Fruit fly (Drosophila melanogaster) S2 (cell line): ENCODE measurements around the gene Fdx1.

Source experiments
- CG8478 ChIP-seq: fragments of >200 bp; optimal IDR thresholded peaks from 2 replicates; lab custom pipeline; 2018
- CTCF ChIP-seq, 2 experiments: fragments of >200 bp; optimal IDR thresholded peaks; 2 replicates each; lab custom pipeline; 2018

DNA sequence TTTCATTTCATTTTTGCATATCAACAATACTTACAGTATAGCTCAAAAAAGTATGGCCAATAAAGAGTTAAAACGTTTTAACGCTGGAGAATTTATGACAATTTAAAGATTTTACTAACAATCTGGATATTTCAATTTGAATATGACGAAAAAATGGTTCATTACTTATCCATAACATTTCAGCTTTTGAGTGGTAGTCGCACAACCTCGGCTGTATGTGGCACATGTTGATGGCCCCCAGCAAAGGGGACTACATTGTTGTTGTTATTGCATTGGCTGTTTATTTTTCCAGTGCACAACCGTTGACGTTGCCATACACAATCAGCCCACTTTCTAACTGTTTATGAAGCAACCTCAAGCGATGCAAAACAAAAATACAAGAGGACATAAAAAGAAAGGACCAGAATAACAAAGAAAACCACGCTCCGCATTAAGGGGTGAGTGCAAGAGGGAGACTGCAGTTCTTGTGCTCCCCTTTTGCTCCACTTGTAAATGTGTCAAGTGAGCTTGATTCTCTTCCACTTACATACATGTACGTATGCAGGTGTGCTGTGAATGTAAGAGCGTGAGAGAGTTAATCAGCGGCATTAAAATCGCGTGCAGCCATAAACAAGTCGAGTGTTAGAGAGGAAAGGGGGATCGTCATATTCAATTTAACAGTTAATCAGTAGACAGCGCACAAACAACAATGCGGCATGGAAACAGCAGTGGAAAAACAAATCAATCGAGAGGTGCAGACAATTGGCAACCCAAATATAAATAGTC is 49.2 kb upstream of the Fdx1 start:
- no peak for TF ChIP-seq CG8478 (lab: Kevin White, UChicago)
- TF ChIP-seq CTCF (optimal IDR thresholded peaks at IDR 0.05; lab: Kevin White, UChicago) = no peak
